Fruit fly (Drosophila melanogaster) whole organism, pupa: ENCODE results near the gene CG46280.
A peak's percentile ranks its signal among the peaks of the same experiment; 100 is the strongest.

Source experiments
- CG10348 ChIP-seq: fragments of 200-800 bp; sonication (Bioruptor generic); IDR thresholded peaks from 2 replicates; pipeline ENCODE4 v1.3.6; 2022; ENCODE audit warnings: missing biosample characterization, missing genetic modification characterization
- CG12605 ChIP-seq: fragments of 200-800 bp; sonication (Bioruptor generic); IDR thresholded peaks from 2 replicates; pipeline ENCODE4 v1.3.6; 2022; ENCODE audit warnings: missing biosample characterization, missing genetic modification characterization
- CG13204 ChIP-seq: fragments of 200-800 bp; sonication (Bioruptor generic); optimal IDR thresholded peaks from 2 replicates; lab custom pipeline; 2018; ENCODE audit warnings: missing biosample characterization, mild to moderate bottlenecking, missing genetic modification characterization, moderate library complexity
- CG14655 ChIP-seq: fragments of 200-800 bp; sonication (Bioruptor generic); optimal IDR thresholded peaks from 3 replicates; lab custom pipeline; 2017; ENCODE audit warnings: mild to moderate bottlenecking, missing biosample characterization, missing genetic modification reagents, missing genetic modification characterization
- CG15710 ChIP-seq: fragments of 200-800 bp; sonication (Bioruptor generic); optimal IDR thresholded peaks from 2 replicates; lab custom pipeline; 2018; ENCODE audit warnings: missing biosample characterization, mild to moderate bottlenecking, missing genetic modification characterization, moderate library complexity
- CG17806 ChIP-seq: fragments of 200-800 bp; sonication (Bioruptor generic); optimal IDR thresholded peaks from 2 replicates; lab custom pipeline; 2018; ENCODE audit warnings: missing biosample characterization, mild to moderate bottlenecking, missing genetic modification characterization, moderate library complexity
- CG32121 ChIP-seq: fragments of 200-800 bp; sonication (Bioruptor generic); IDR thresholded peaks from 2 replicates; pipeline ENCODE4 v1.3.6; 2022; ENCODE audit warnings: missing biosample characterization, missing genetic modification characterization
- CG34367 ChIP-seq: fragments of 200-800 bp; sonication (Bioruptor generic); optimal IDR thresholded peaks from 2 replicates; lab custom pipeline; 2018; ENCODE audit warnings: missing biosample characterization, mild to moderate bottlenecking, missing genetic modification characterization
- CG4496 ChIP-seq: fragments of 200-800 bp; sonication (Bioruptor generic); IDR thresholded peaks from 3 replicates; pipeline ENCODE4 v1.3.6; 2022; ENCODE audit warnings: missing biosample characterization, missing genetic modification characterization
- CG8159 ChIP-seq: fragments of 200-800 bp; sonication (Bioruptor generic); optimal IDR thresholded peaks from 3 replicates; lab custom pipeline; 2018; ENCODE audit warnings: missing biosample characterization, mild to moderate bottlenecking, missing genetic modification characterization, moderate library complexity
- CG8301 ChIP-seq: fragments of 200-800 bp; sonication (Bioruptor generic); optimal IDR thresholded peaks from 2 replicates; lab custom pipeline; 2018; ENCODE audit warnings: missing biosample characterization, mild to moderate bottlenecking, missing genetic modification characterization
- CG9948 ChIP-seq: fragments of 200-800 bp; sonication (Bioruptor generic); optimal IDR thresholded peaks from 2 replicates; lab custom pipeline; 2018; ENCODE audit warnings: missing biosample characterization, mild to moderate bottlenecking, missing genetic modification characterization, moderate library complexity
- D1 ChIP-seq: fragments of 200-800 bp; sonication (Bioruptor generic); optimal IDR thresholded peaks from 2 replicates; lab custom pipeline; 2018; ENCODE audit warnings: missing biosample characterization, mild to moderate bottlenecking, missing genetic modification characterization, moderate library complexity
- EcR ChIP-seq: fragments of 200-800 bp; sonication (Bioruptor generic); optimal IDR thresholded peaks from 3 replicates; lab custom pipeline; 2019; ENCODE audit warnings: missing biosample characterization, missing genetic modification characterization, mild to moderate bottlenecking, moderate library complexity, missing genetic modification reagents
- Ets98B ChIP-seq: fragments of 200-800 bp; sonication (Bioruptor generic); IDR thresholded peaks from 2 replicates; pipeline ENCODE4 v1.3.6; 2022; ENCODE audit warnings: missing biosample characterization, missing genetic modification characterization
- Pif1A ChIP-seq: fragments of 200-800 bp; sonication (Bioruptor generic); optimal IDR thresholded peaks from 3 replicates; lab custom pipeline; 2016; ENCODE audit warnings: missing biosample characterization, missing genetic modification characterization
- Pif1B ChIP-seq: fragments of 200-800 bp; sonication (Bioruptor generic); optimal IDR thresholded peaks from 3 replicates; lab custom pipeline; 2016; ENCODE audit warnings: missing biosample characterization, missing genetic modification characterization
- Snoo ChIP-seq: fragments of 200-800 bp; sonication (Bioruptor generic); optimal IDR thresholded peaks from 3 replicates; lab custom pipeline; 2017; ENCODE audit warnings: missing biosample characterization, mild to moderate bottlenecking, missing genetic modification characterization, inconsistent platforms
- fd96Ca ChIP-seq: fragments of 200-800 bp; sonication (Bioruptor generic); IDR thresholded peaks from 3 replicates; pipeline ENCODE4 v1.3.6; 2022; ENCODE audit warnings: missing biosample characterization, missing genetic modification characterization
- gl ChIP-seq: fragments of 200-800 bp; sonication (Bioruptor generic); optimal IDR thresholded peaks from 2 replicates; lab custom pipeline; 2018; ENCODE audit warnings: missing biosample characterization, mild to moderate bottlenecking, missing genetic modification characterization
- rn ChIP-seq: fragments of 200-800 bp; sonication (Bioruptor generic); IDR thresholded peaks from 2 replicates; pipeline ENCODE4 v1.3.6; 2022; ENCODE audit warnings: missing biosample characterization, missing genetic modification characterization

CG46280 gene

dm6 chr3R:13043857-13044256 lies 13.4 kb upstream of the CG46280 start, which contains the start of gene CG45122:
Gene CG45122, plus strand, starts transcription at chr3R:13044157.
- no peak for TF ChIP-seq EcR (GFP tag; lab: Kevin White, UChicago)
- no peak for TF ChIP-seq CG10348 (GFP tag; lab: Robert Waterston, UW)
- no peak for TF ChIP-seq CG8301 (tag; lab: Kevin White, UChicago)
- TF ChIP-seq, all 21 proteins: peak for 0

- TF ChIP-seq fd96Ca (0 out of 3 replicates have a peak, but pooled peaks have one; percentile 6), CG8301 (tag; lab: Kevin White, UChicago) (no peak), CG17806 (no peak)
- TF ChIP-seq, all 21 proteins: peak for 1
Observed at dm6 chr3R:13042258-13043032, 12.0 kb upstream of the CG46280 start, which contains the start of gene snk. Gene snk, minus strand, starts transcription at chr3R:13042770.

dm6 chr3R:13041750-13042149 lies 11.3 kb upstream of the CG46280 start, which contains the start of gene CG11670:
Gene CG11670, plus strand, starts transcription at chr3R:13042050.
- TF ChIP-seq D1 = no peak
- TF ChIP-seq CG8301 (tag; lab: Kevin White, UChicago) = no peak
- no peak for TF ChIP-seq CG34367 (tag; lab: Kevin White, UChicago)
- no peak for TF ChIP-seq CG13204 (GFP tag; lab: Kevin White, UChicago)
- TF ChIP-seq rn (GFP tag; lab: Robert Waterston, UW) = no peak
- TF ChIP-seq CG4496 (GFP tag; lab: Robert Waterston, UW) = no peak
- no peak for TF ChIP-seq EcR (GFP tag; lab: Kevin White, UChicago)
- TF ChIP-seq CG32121 = no peak
- TF ChIP-seq Snoo = no peak
- no peak for TF ChIP-seq Pif1B (GFP tag; lab: Kevin White, UChicago)
- TF ChIP-seq gl (tag; lab: Kevin White, UChicago) = no peak
- no peak for TF ChIP-seq CG9948 (tag; lab: Kevin White, UChicago)
- no peak for TF ChIP-seq CG8159 (tag; lab: Kevin White, UChicago)
- TF ChIP-seq CG17806 = no peak
- no peak for TF ChIP-seq fd96Ca
- TF ChIP-seq CG15710 (tag; lab: Kevin White, UChicago) = no peak

dm6 chr3R:13039037-13039583 lies 8.7 kb upstream of the CG46280 start:
- TF ChIP-seq CG8159 (tag; lab: Kevin White, UChicago) = no peak
- 0 out of 3 replicates have a peak, but pooled peaks have one; percentile 38 for TF ChIP-seq fd96Ca
- peak; percentile 22 for TF ChIP-seq CG15710 (tag; lab: Kevin White, UChicago)
- 0 out of 2 replicates have a peak, but pooled peaks have one; percentile 16 for TF ChIP-seq Ets98B (GFP tag; lab: Robert Waterston, UW)
- peak; percentile 49; the same call in 2 of the 3 replicates for TF ChIP-seq CG4496 (GFP tag; lab: Robert Waterston, UW)
- TF ChIP-seq Pif1A (GFP tag; lab: Kevin White, UChicago) = no peak

- TF ChIP-seq CG14655 = no peak
- TF ChIP-seq D1 = no peak
- TF ChIP-seq CG12605 (GFP tag; lab: Robert Waterston, UW) = no peak
- TF ChIP-seq rn (GFP tag; lab: Robert Waterston, UW) = no peak
Observed at dm6 chr3R:13038075-13038474, 7.6 kb upstream of the CG46280 start, which contains the start of gene CG11668. Gene CG11668, plus strand, starts transcription at chr3R:13038375.

- no peak for TF ChIP-seq Ets98B (GFP tag; lab: Robert Waterston, UW)
- TF ChIP-seq CG34367 (tag; lab: Kevin White, UChicago) = no peak
- no peak for TF ChIP-seq fd96Ca
Observed at dm6 chr3R:13036064-13036463, 5.6 kb upstream of the CG46280 start.

- no peak for TF ChIP-seq CG8301 (tag; lab: Kevin White, UChicago)
- TF ChIP-seq Pif1A (GFP tag; lab: Kevin White, UChicago) = no peak
- no peak for TF ChIP-seq CG13204 (GFP tag; lab: Kevin White, UChicago)
- TF ChIP-seq Pif1B (GFP tag; lab: Kevin White, UChicago) = no peak
- no peak for TF ChIP-seq CG15710 (tag; lab: Kevin White, UChicago)
- TF ChIP-seq Ets98B (GFP tag; lab: Robert Waterston, UW) = no peak
- no peak for TF ChIP-seq CG8159 (tag; lab: Kevin White, UChicago)
- TF ChIP-seq CG14655 = no peak
- no peak for TF ChIP-seq Snoo
Observed at dm6 chr3R:13033670-13034069, 3.2 kb upstream of the CG46280 start.
